Worm (Caenorhabditis elegans) whole organism, L4 larva: ENCODE measurements around the gene T04A6.3.

Source experiments
- F26F4.8 ChIP-seq: fragments of 200-800 bp; sonication (Bioruptor generic); conservative IDR thresholded peaks from 2 replicates; pipeline ENCODE4 v1.3.6; 2022; ENCODE audit warnings: missing genetic modification characterization, missing compliant biosample characterization
- F37D6.2 ChIP-seq: sonication (generic microtip); optimal IDR thresholded peaks from 2 replicates; lab custom pipeline; 2016; ENCODE audit warnings: mild to moderate bottlenecking, missing genetic modification characterization, missing compliant biosample characterization
- F44E2.7 ChIP-seq: fragments of 200-800 bp; sonication (Bioruptor generic); IDR thresholded peaks from 2 replicates; pipeline ENCODE4 v2.1.2; 2022; ENCODE audit warnings: missing genetic modification characterization, missing compliant biosample characterization
- F49E8.2 ChIP-seq: sonication (generic microtip); optimal IDR thresholded peaks from 2 replicates; lab custom pipeline; 2016; ENCODE audit warnings: missing compliant biosample characterization, mild to moderate bottlenecking, missing genetic modification characterization, borderline replicate concordance
- T20F7.1 ChIP-seq: fragments of 200-800 bp; sonication (Bioruptor generic); optimal IDR thresholded peaks from 2 replicates; lab custom pipeline; 2018; ENCODE audit warnings: mild to moderate bottlenecking, missing genetic modification characterization, missing compliant biosample characterization
- Y48G9A.11 ChIP-seq: fragments of 200-800 bp; sonication (Bioruptor generic); IDR thresholded peaks from 2 replicates; pipeline ENCODE4 v1.3.6; 2022; ENCODE audit warnings: missing genetic modification reagents, missing genetic modification characterization, missing compliant biosample characterization
- aha-1 ChIP-seq: fragments of 150-350 bp; peaks from one replicate; lab custom pipeline; 2014; ENCODE audit warnings: missing biosample characterization, missing genetic modification characterization
- ceh-32 ChIP-seq: sonication (generic microtip); optimal IDR thresholded peaks from 2 replicates; lab custom pipeline; 2016; ENCODE audit warnings: mild to moderate bottlenecking, missing genetic modification characterization, missing compliant biosample characterization; ENCODE audit not compliant: poor library complexity
- ceh-82 ChIP-seq: sonication (generic microtip); optimal IDR thresholded peaks from 2 replicates; lab custom pipeline; 2017; ENCODE audit warnings: missing biosample characterization, missing genetic modification characterization
- ces-1 ChIP-seq: fragments of 150-350 bp; sonication (generic microtip); optimal IDR thresholded peaks from 4 replicates; lab custom pipeline; 2014; ENCODE audit warnings: missing biosample characterization, missing genetic modification reagents, missing genetic modification characterization
- cey-2 ChIP-seq: sonication (generic microtip); optimal IDR thresholded peaks from 3 replicates; lab custom pipeline; 2017; ENCODE audit warnings: missing genetic modification characterization, mild to moderate bottlenecking, missing compliant biosample characterization, antibody characterized with exemption, borderline replicate concordance; ENCODE audit not compliant: insufficient read depth
- ctbp-1 ChIP-seq: fragments of 200-800 bp; sonication (Bioruptor generic); IDR thresholded peaks from 2 replicates; pipeline ENCODE4 v1.3.6; 2022; ENCODE audit warnings: missing genetic modification reagents, missing genetic modification characterization, missing compliant biosample characterization
- daf-12 ChIP-seq: fragments of 150-350 bp; optimal IDR thresholded peaks from 2 replicates; lab custom pipeline; 2014; ENCODE audit warnings: missing biosample characterization, missing genetic modification reagents, missing genetic modification characterization
- dve-1 ChIP-seq: sonication (generic microtip); optimal IDR thresholded peaks from 2 replicates; lab custom pipeline; 2017; ENCODE audit warnings: antibody characterized with exemption, mild to moderate bottlenecking, missing genetic modification characterization, missing compliant biosample characterization; ENCODE audit not compliant: insufficient read depth
- fkh-10 ChIP-seq: fragments of 150-350 bp; optimal IDR thresholded peaks from 2 replicates; lab custom pipeline; 2014; ENCODE audit warnings: missing biosample characterization, missing genetic modification reagents, missing genetic modification characterization
- hif-1 ChIP-seq, 2 experiments: sonication (generic microtip); optimal IDR thresholded peaks; 2 replicates each; lab custom pipeline; 2016 to 2017; ENCODE audit warnings: missing compliant biosample characterization in 2 of 2, missing genetic modification characterization in 2 of 2, missing genetic modification reagents in 2 of 2, missing genotype in 2 of 2, mild to moderate bottlenecking in 1 of 2
- hlh-30 ChIP-seq: sonication (generic microtip); optimal IDR thresholded peaks from 2 replicates; lab custom pipeline; 2017; ENCODE audit warnings: antibody characterized with exemption, mild to moderate bottlenecking, missing genetic modification characterization, missing compliant biosample characterization; ENCODE audit not compliant: insufficient read depth
- hmg-1.1 ChIP-seq: fragments of 200-800 bp; sonication (Bioruptor generic); IDR thresholded peaks from 2 replicates; pipeline ENCODE4 v1.3.6; 2022; ENCODE audit warnings: missing genetic modification reagents, missing genetic modification characterization, missing compliant biosample characterization
- jun-1 ChIP-seq: fragments of 150-350 bp; optimal IDR thresholded peaks from 2 replicates; lab custom pipeline; 2014; ENCODE audit warnings: missing biosample characterization, missing genetic modification reagents, missing genetic modification characterization
- lim-7 ChIP-seq: fragments of 200-800 bp; sonication (Bioruptor generic); IDR thresholded peaks from 2 replicates; pipeline ENCODE4 v1.3.6; 2022; ENCODE audit warnings: missing genetic modification characterization, missing compliant biosample characterization
- lin-13 ChIP-seq: fragments of 150-350 bp; optimal IDR thresholded peaks from 2 replicates; lab custom pipeline; 2014; ENCODE audit warnings: missing biosample characterization, missing genetic modification reagents, missing genetic modification characterization
- lsy-2 ChIP-seq, 2 experiments: fragments of 150-350 bp in 1 of 2; sonication (generic microtip) in 1 of 2; optimal IDR thresholded peaks; 2 replicates each; lab custom pipeline; 2014 to 2017; ENCODE audit warnings: missing biosample characterization in 2 of 2, missing genetic modification characterization in 2 of 2
- madf-5 ChIP-seq, 2 experiments: fragments of 200-800 bp; sonication (Bioruptor generic); IDR thresholded peaks; 2 replicates each; pipeline ENCODE4 v1.3.6; 2022; ENCODE audit warnings: missing compliant biosample characterization in 2 of 2, missing genetic modification characterization in 2 of 2
- madf-9 ChIP-seq: fragments of 200-800 bp; sonication (Bioruptor generic); conservative IDR thresholded peaks from 2 replicates; pipeline ENCODE4 v1.3.6; 2022; ENCODE audit warnings: missing genetic modification reagents, missing genetic modification characterization, missing compliant biosample characterization
- mdl-1 ChIP-seq, 2 experiments: fragments of 150-350 bp in 1 of 2; sonication (generic microtip) in 1 of 2; optimal IDR thresholded peaks; 2 replicates each; lab custom pipeline; 2014 to 2017; ENCODE audit warnings: missing biosample characterization in 2 of 2, missing genetic modification characterization in 2 of 2
- mdt-29 ChIP-seq: fragments of 200-800 bp; sonication (Bioruptor generic); IDR thresholded peaks from 2 replicates; pipeline ENCODE4 v1.3.6; 2022; ENCODE audit warnings: missing genetic modification reagents, missing genetic modification characterization, missing compliant biosample characterization
- mep-1 ChIP-seq: fragments of 150-350 bp; sonication (generic microtip); optimal IDR thresholded peaks from 3 replicates; lab custom pipeline; 2014; ENCODE audit warnings: missing biosample characterization, missing genetic modification characterization
- mes-2 ChIP-seq: sonication (generic microtip); optimal IDR thresholded peaks from 2 replicates; lab custom pipeline; 2016; ENCODE audit warnings: missing genotype, mild to moderate bottlenecking, missing genetic modification characterization, missing compliant biosample characterization; ENCODE audit not compliant: poor library complexity, severe bottlenecking
- nhr-102 ChIP-seq: sonication (generic microtip); optimal IDR thresholded peaks from 2 replicates; lab custom pipeline; 2016; ENCODE audit warnings: mild to moderate bottlenecking, missing genetic modification characterization, moderate library complexity, missing compliant biosample characterization
- nhr-11 ChIP-seq: fragments of 150-350 bp; optimal IDR thresholded peaks from 2 replicates; lab custom pipeline; 2014; ENCODE audit warnings: missing biosample characterization, missing genetic modification characterization
- nhr-237 ChIP-seq: sonication (generic microtip); optimal IDR thresholded peaks from 2 replicates; lab custom pipeline; 2017; ENCODE audit warnings: missing biosample characterization, missing genetic modification characterization
- nhr-41 ChIP-seq: fragments of 200-800 bp; sonication (Bioruptor generic); IDR thresholded peaks from 2 replicates; pipeline ENCODE4 v1.3.6; 2022; ENCODE audit warnings: missing genetic modification reagents, missing genetic modification characterization, missing compliant biosample characterization
- nhr-42 ChIP-seq: fragments of 200-800 bp; sonication (Bioruptor generic); IDR thresholded peaks from 2 replicates; pipeline ENCODE4 v1.3.6; 2022; ENCODE audit warnings: missing genetic modification characterization, missing compliant biosample characterization
- nhr-48 ChIP-seq: sonication (generic microtip); optimal IDR thresholded peaks from 2 replicates; lab custom pipeline; 2016; ENCODE audit warnings: mild to moderate bottlenecking, missing genetic modification characterization, missing compliant biosample characterization
- nhr-76 ChIP-seq: fragments of 150-350 bp; optimal IDR thresholded peaks from 2 replicates; lab custom pipeline; 2014; ENCODE audit warnings: missing biosample characterization, missing genetic modification characterization
- nhr-77 ChIP-seq: fragments of 150-350 bp; optimal IDR thresholded peaks from 2 replicates; lab custom pipeline; 2014; ENCODE audit warnings: missing biosample characterization, missing genetic modification characterization
- snpc-1.2 ChIP-seq: fragments of 200-800 bp; sonication (Bioruptor generic); IDR thresholded peaks from 2 replicates; pipeline ENCODE4 v1.3.6; 2022; ENCODE audit warnings: missing genetic modification reagents, missing genetic modification characterization, missing compliant biosample characterization
- spr-1 ChIP-seq: sonication (generic microtip); optimal IDR thresholded peaks from 2 replicates; lab custom pipeline; 2016; ENCODE audit warnings: mild to moderate bottlenecking, missing genetic modification characterization, missing compliant biosample characterization
- unc-130 ChIP-seq: sonication (generic microtip); optimal IDR thresholded peaks from 2 replicates; lab custom pipeline; 2016; ENCODE audit warnings: missing genetic modification reagents, missing genetic modification characterization, missing compliant biosample characterization
- unc-39 ChIP-seq: sonication (generic microtip); optimal IDR thresholded peaks from 2 replicates; lab custom pipeline; 2017; ENCODE audit warnings: missing biosample characterization, missing genetic modification characterization
- unc-62 ChIP-seq, 3 experiments: fragments of 150-350 bp in 1 of 3; sonication (generic microtip); optimal IDR thresholded peaks in 2 of 3; peaks in 1 of 3; 1 replicate in 1 of 3; 2 replicates in 2 of 3; lab custom pipeline; 2014 to 2017; ENCODE audit warnings: missing biosample characterization in 3 of 3, missing genetic modification characterization in 3 of 3, missing genetic modification reagents in 3 of 3, missing genotype in 1 of 3
- zfp-2 ChIP-seq: sonication (generic microtip); optimal IDR thresholded peaks from 2 replicates; lab custom pipeline; 2016; ENCODE audit warnings: mild to moderate bottlenecking, missing genetic modification characterization, missing compliant biosample characterization
- zip-2 ChIP-seq: fragments of 150-350 bp; optimal IDR thresholded peaks from 2 replicates; lab custom pipeline; 2014; ENCODE audit warnings: missing biosample characterization, missing genetic modification characterization

The T04A6.3 gene

DNA sequence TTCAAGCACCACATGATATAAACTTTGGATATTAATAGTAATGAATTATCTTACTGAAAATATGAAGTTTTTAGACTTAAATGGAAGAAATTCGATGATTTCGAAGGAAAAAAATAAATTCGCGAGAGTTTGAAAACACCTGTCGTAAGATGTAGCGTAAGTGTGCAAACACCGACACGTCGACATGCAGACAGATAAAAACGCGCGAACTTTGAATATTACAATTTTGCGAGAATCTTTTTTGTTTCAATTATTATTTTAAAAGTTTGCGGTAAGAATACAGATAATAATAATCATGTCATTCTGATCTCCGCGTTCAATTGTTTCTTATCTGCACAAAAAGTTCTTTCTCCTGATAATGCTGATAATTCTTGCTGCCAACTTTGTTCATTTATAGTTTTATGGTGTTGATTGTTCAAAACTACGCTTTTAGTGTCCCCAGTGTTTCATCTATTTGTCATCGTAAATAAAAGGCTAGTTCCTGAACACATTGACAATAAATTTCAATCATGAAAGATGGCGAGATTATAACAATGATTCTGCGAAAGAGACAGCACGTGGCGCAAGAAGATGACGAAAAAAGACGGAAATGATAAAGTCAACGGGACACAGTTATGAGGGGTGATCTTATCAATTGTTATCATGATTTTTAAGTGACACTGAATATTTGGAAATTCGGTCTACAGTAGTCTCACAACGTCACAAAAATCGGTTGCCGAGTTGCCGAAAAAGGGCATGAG lies 35.9 kb upstream of the T04A6.3 start (continued):
- TF ChIP-seq F37D6.2 (no peak), F26F4.8 (no peak), cey-2 (tag; lab: Kevin White, UChicago) (no peak), nhr-77 (tag; lab: Kevin White, UChicago) (peak; percentile 37), lin-13 (GFP tag; lab: Kevin White, UChicago) (no peak), mdl-1 (tag; optimal IDR thresholded peaks at IDR 0.05; lab: Kevin White, UChicago) (peak in 1 of 2 experiments; percentile 89), zfp-2 (no peak), T20F7.1 (GFP tag; lab: Kevin White, UChicago) (no peak), dve-1 (tag; lab: Kevin White, UChicago) (peak; percentile 86), nhr-41 (GFP tag; lab: Robert Waterston, UW) (0 out of 2 replicates have a peak, but pooled peaks have one; percentile 53), jun-1 (tag; lab: Kevin White, UChicago) (no peak), Y48G9A.11 (GFP tag; lab: Robert Waterston, UW) (no peak)

- TF ChIP-seq nhr-41 (GFP tag; lab: Robert Waterston, UW) (no peak), unc-62 (GFP tag; optimal IDR thresholded peaks at IDR 0.05 in 1 of 2; lab: Kevin White, UChicago) (peak in 1 of 2 experiments; percentile 56), unc-62 (tag; optimal IDR thresholded peaks at IDR 0.05; lab: Kevin White, UChicago) (no peak), hlh-30 (peak; percentile 57), ces-1 (GFP tag; lab: Kevin White, UChicago) (peak; percentile 20), aha-1 (tag; lab: Kevin White, UChicago) (peak; percentile 100), fkh-10 (GFP tag; lab: Kevin White, UChicago) (peak; percentile 8), hif-1 (tag; optimal IDR thresholded peaks at IDR 0.05; lab: Kevin White, UChicago) (peak; percentile 16 to 96), zip-2 (tag; lab: Kevin White, UChicago) (no peak), Y48G9A.11 (GFP tag; lab: Robert Waterston, UW) (no peak), ctbp-1 (GFP tag; lab: Robert Waterston, UW) (peak; percentile 49; the same call in 1 of the 2 replicates), mep-1 (no peak), lsy-2 (tag; optimal IDR thresholded peaks at IDR 0.05; lab: Kevin White, UChicago) (peak in 1 of 2 experiments; percentile 45)
Observed at ce11 chrIII:7643084-7643483, 35.0 kb upstream of the T04A6.3 start, which contains the start of gene upp-1. Gene upp-1 (minus strand): TSS chrIII:7643101.

DNA sequence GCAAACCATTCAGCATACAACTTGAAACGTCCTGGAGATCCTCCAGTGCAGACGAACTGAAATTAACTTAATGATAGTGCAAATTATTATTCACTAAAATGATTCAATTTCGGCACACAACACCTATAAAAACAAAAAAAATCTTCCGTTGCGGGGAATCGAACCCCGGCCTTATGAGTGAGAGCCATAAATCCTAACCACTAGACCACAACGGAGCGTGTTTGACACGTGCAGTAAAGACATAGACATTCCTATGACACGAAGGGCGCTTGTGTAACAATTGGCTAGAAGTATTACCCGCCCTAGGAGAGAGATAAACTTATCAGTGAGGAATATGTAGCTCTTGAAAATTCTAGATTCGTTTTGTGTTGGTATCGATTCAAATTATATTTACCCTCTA lies 33.9 kb upstream of the T04A6.3 start:
- TF ChIP-seq ceh-32: no peak
- TF ChIP-seq unc-39 (tag; lab: Kevin White, UChicago): no peak
- 0 out of 2 replicates have a peak, but pooled peaks have one; percentile 61 for TF ChIP-seq nhr-42
- peak; percentile 65 for TF ChIP-seq hmg-1.1 (GFP tag; lab: Robert Waterston, UW)
- TF ChIP-seq daf-12 (tag; lab: Kevin White, UChicago): no peak
- TF ChIP-seq mep-1: peak; percentile 45
- TF ChIP-seq ceh-82: no peak
- TF ChIP-seq F44E2.7: no peak
- no peak for TF ChIP-seq spr-1 (tag; lab: Kevin White, UChicago)
- peak in 1 of 2 experiments; percentile 92 for TF ChIP-seq mdl-1 (tag; optimal IDR thresholded peaks at IDR 0.05; lab: Kevin White, UChicago)
- peak; percentile 82 for TF ChIP-seq Y48G9A.11 (GFP tag; lab: Robert Waterston, UW)
- TF ChIP-seq mes-2 (tag; lab: Kevin White, UChicago): peak; percentile 69
- TF ChIP-seq nhr-11 (tag; lab: Kevin White, UChicago): peak; percentile 32
- peak; percentile 59 for TF ChIP-seq nhr-48 (tag; lab: Kevin White, UChicago)
- no peak for TF ChIP-seq nhr-237 (tag; lab: Kevin White, UChicago)
- peak; percentile 86 for TF ChIP-seq lim-7 (GFP tag; lab: Robert Waterston, UW)
- no peak for TF ChIP-seq lin-13 (GFP tag; lab: Kevin White, UChicago)
- TF ChIP-seq madf-9: peak; percentile 81
- no peak for TF ChIP-seq fkh-10 (GFP tag; lab: Kevin White, UChicago)
- no peak for TF ChIP-seq nhr-76 (tag; lab: Kevin White, UChicago)
- TF ChIP-seq F49E8.2: peak; percentile 37
- no peak for TF ChIP-seq zip-2 (tag; lab: Kevin White, UChicago)
- peak; percentile 62 for TF ChIP-seq snpc-1.2 (GFP tag; lab: Robert Waterston, UW)
- peak; percentile 30 for TF ChIP-seq nhr-102 (tag; lab: Kevin White, UChicago)
- TF ChIP-seq unc-130 (GFP tag; lab: Kevin White, UChicago): peak; percentile 69
- TF ChIP-seq lsy-2 (tag; optimal IDR thresholded peaks at IDR 0.05; lab: Kevin White, UChicago): peak in 1 of 2 experiments; percentile 57
- 0 out of 2 replicates have a peak, but pooled peaks have one; percentile 6 for TF ChIP-seq mdt-29
- TF ChIP-seq madf-5 (GFP tag; IDR thresholded peaks at IDR 0.05; lab: Robert Waterston, UW): 0 out of 4 replicates have a peak, but pooled peaks of 1 of the 2 experiments have one; percentile 70
